Fruit fly (Drosophila melanogaster): ENCODE measurements around the gene Gnmt.

DNA sequence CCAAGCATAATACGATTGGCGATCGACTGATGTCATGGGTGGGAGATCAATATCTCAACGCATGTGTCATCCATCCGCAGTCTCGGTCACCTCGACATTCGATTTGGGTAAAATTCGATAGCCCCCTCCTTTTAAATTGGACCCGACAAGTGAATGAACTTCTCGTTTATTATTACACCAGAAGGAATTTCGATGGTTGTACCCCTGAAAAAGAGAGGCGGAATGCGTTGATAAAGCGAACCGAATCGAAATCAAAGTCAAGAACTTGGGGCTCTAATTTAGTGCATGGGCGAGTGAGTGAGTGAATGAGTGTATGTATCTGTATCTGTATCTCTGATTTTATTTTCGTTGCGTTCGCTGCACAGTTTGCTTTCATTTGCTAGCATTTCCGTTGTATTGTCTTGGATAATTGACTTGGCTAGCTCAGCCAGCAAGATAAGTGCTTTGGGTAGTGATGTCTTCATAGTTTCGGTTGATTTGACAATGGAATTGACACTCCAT is 27.6 kb downstream of the Gnmt start:
- no peak for TF ChIP-seq dmrt93B (GFP tag; optimal IDR thresholded peaks at IDR 0.05)
- no peak for TF ChIP-seq CrebA (GFP tag; optimal IDR thresholded peaks at IDR 0.05; ENCODE audit: borderline replicate concordance)
- no peak for TF ChIP-seq usp (GFP tag; optimal IDR thresholded peaks at IDR 0.05)
- no peak for TF ChIP-seq Mio (GFP tag; optimal IDR thresholded peaks at IDR 0.05)
- TF ChIP-seq OdsH (GFP tag; optimal IDR thresholded peaks at IDR 0.05) = no peak
- TF ChIP-seq Hnf4 (GFP tag; optimal IDR thresholded peaks at IDR 0.05) = no peak
- TF ChIP-seq br (GFP tag; optimal IDR thresholded peaks at IDR 0.05) = no peak
- no peak for TF ChIP-seq Hr78 (GFP tag; optimal IDR thresholded peaks at IDR 0.05)
- TF ChIP-seq Abd-B (GFP tag; optimal IDR thresholded peaks at IDR 0.05) = no peak
- no peak for TF ChIP-seq h (GFP tag; optimal IDR thresholded peaks at IDR 0.05)
- TF ChIP-seq Hr83 (GFP tag; optimal IDR thresholded peaks at IDR 0.05; ENCODE audit: poor library complexity, severe bottlenecking) = no peak
- no peak for TF ChIP-seq lola (GFP tag; optimal IDR thresholded peaks at IDR 0.05)
